Worm (Caenorhabditis elegans): Measurements from ENCODE around the gene syx-3.

Gene syx-3

ce11 chrX:5335368-5335767 is 13.5 kb upstream of the syx-3 start, which contains the start of gene C26B9.6:
C26B9.6 (minus strand) TSS chrX:5335468.
- TF ChIP-seq egl-13 (tag; optimal IDR thresholded peaks at IDR 0.05) (no peak), nhr-77 (tag; optimal IDR thresholded peaks at IDR 0.05) (no peak), aly-2 (tag; optimal IDR thresholded peaks at IDR 0.05) (no peak), efl-3 (GFP tag; optimal IDR thresholded peaks at IDR 0.05) (no peak), isw-1 (GFP tag; IDR thresholded peaks at IDR 0.05) (no peak), fkh-8 (tag; optimal IDR thresholded peaks at IDR 0.05) (no peak), blmp-1 (tag; optimal IDR thresholded peaks at IDR 0.05) (no peak), nhr-237 (tag; optimal IDR thresholded peaks at IDR 0.05) (no peak), nhr-71 (tag; optimal IDR thresholded peaks at IDR 0.05) (no peak), alr-1 (tag; optimal IDR thresholded peaks at IDR 0.05; ENCODE audit: borderline replicate concordance) (no peak), nhr-20 (tag; optimal IDR thresholded peaks at IDR 0.05) (no peak), unc-130 (tag; optimal IDR thresholded peaks at IDR 0.05) (no peak), swsn-7 (tag; optimal IDR thresholded peaks at IDR 0.05) (no peak), fos-1 (tag; optimal IDR thresholded peaks at IDR 0.05) (no peak), zag-1 (tag; optimal IDR thresholded peaks at IDR 0.05) (no peak)

- TF ChIP-seq irx-1 (tag; optimal IDR thresholded peaks at IDR 0.05) (no peak), nhr-19 (GFP tag; conservative IDR thresholded peaks at IDR 0.05) (peak; percentile 21; the same call in 1 of the 2 replicates), jun-1 (tag; optimal IDR thresholded peaks at IDR 0.05) (peak; percentile 29), egl-13 (tag; optimal IDR thresholded peaks at IDR 0.05) (peak; percentile 12), lin-14 (GFP tag; optimal IDR thresholded peaks at IDR 0.05) (peak; percentile 90), snu-23 (GFP tag; optimal IDR thresholded peaks at IDR 0.05) (peak; percentile 67), lin-35 (GFP tag; optimal IDR thresholded peaks at IDR 0.05) (peak; percentile 25 to 58), sox-4 (tag; optimal IDR thresholded peaks at IDR 0.05) (no peak), lin-13 (GFP tag; optimal IDR thresholded peaks at IDR 0.05) (no peak), efl-1 (optimal IDR thresholded peaks at IDR 0.05) (peak in 1 of 2 experiments; percentile 48), efl-1 (GFP tag; optimal IDR thresholded peaks at IDR 0.05 in 1 of 2) (peak; percentile 2 to 20), mep-1 (tag; optimal IDR thresholded peaks at IDR 0.05) (peak; percentile 72), tbx-2 (tag; optimal IDR thresholded peaks at IDR 0.05) (peak; percentile 55), skn-1 (tag; optimal IDR thresholded peaks at IDR 0.05) (peak; percentile 29), nhr-77 (tag; optimal IDR thresholded peaks at IDR 0.05) (no peak), grh-1 (GFP tag; IDR thresholded peaks at IDR 0.05) (no peak), nhr-20 (tag; optimal IDR thresholded peaks at IDR 0.05) (peak; percentile 64), dsc-1 (tag; optimal IDR thresholded peaks at IDR 0.05) (no peak), xbp-1 (tag; optimal IDR thresholded peaks at IDR 0.05) (peak; percentile 45), C16A3.4 (tag; optimal IDR thresholded peaks at IDR 0.05) (peak; percentile 10), rnt-1 (tag; optimal IDR thresholded peaks at IDR 0.05) (peak; percentile 53), dpl-1 (GFP tag; optimal IDR thresholded peaks at IDR 0.05) (peak in 1 of 3 experiments; percentile 24), lsy-2 (tag; optimal IDR thresholded peaks at IDR 0.05) (peak; percentile 44 to 61), nhr-90 (tag; optimal IDR thresholded peaks at IDR 0.05; ENCODE audit: poor library complexity) (peak; percentile 45), nhr-71 (tag; optimal IDR thresholded peaks at IDR 0.05) (peak; percentile 74), aly-2 (tag; optimal IDR thresholded peaks at IDR 0.05) (no peak), unc-86 (tag; optimal IDR thresholded peaks at IDR 0.05) (peak; percentile 24), nhr-237 (tag; optimal IDR thresholded peaks at IDR 0.05) (no peak), snpc-4 (tag; optimal IDR thresholded peaks at IDR 0.05) (peak; percentile 8), ceh-82 (tag; optimal IDR thresholded peaks at IDR 0.05) (peak; percentile 31 to 62 (median 43)), blmp-1 (tag; optimal IDR thresholded peaks at IDR 0.05) (peak; percentile 63), egl-27 (tag; optimal IDR thresholded peaks at IDR 0.05) (no peak), hpl-2 (GFP tag; optimal IDR thresholded peaks at IDR 0.05) (peak; percentile 25), mdl-1 (tag; optimal IDR thresholded peaks at IDR 0.05) (peak in 1 of 2 experiments; percentile 83), nhr-47 (tag; optimal IDR thresholded peaks at IDR 0.05) (peak; percentile 43), swsn-7 (tag; optimal IDR thresholded peaks at IDR 0.05) (peak; percentile 61), elt-3 (tag; optimal IDR thresholded peaks at IDR 0.05) (peak in 1 of 6 experiments; percentile 49), fkh-8 (tag; optimal IDR thresholded peaks at IDR 0.05) (peak; percentile 64), isw-1 (GFP tag; IDR thresholded peaks at IDR 0.05) (peak; percentile 37), fkh-10 (GFP tag; optimal IDR thresholded peaks at IDR 0.05) (peak; percentile 20)
Measured at ce11 chrX:5336498-5336897, 12.4 kb upstream of the syx-3 start.

Data from whole organism, L1 larva.